Worm (Caenorhabditis elegans) whole organism, L2 larva: ENCODE data around the gene stc-1.

Experiments
- C34F6.9 ChIP-seq: fragments of 150-350 bp; optimal IDR thresholded peaks from 2 replicates; lab custom pipeline; 2014; ENCODE audit warnings: missing biosample characterization, missing genetic modification characterization
- F13H6.1 ChIP-seq: sonication (generic microtip); optimal IDR thresholded peaks from 2 replicates; lab custom pipeline; 2016; ENCODE audit warnings: missing genetic modification characterization, missing compliant biosample characterization
- alr-1 ChIP-seq: fragments of 150-350 bp; optimal IDR thresholded peaks from 2 replicates; lab custom pipeline; 2014; ENCODE audit warnings: missing biosample characterization, missing genetic modification characterization
- aly-2 ChIP-seq: fragments of 150-350 bp; optimal IDR thresholded peaks from 2 replicates; lab custom pipeline; 2014; ENCODE audit warnings: missing biosample characterization, missing genetic modification characterization
- blmp-1 ChIP-seq: sonication (generic microtip); optimal IDR thresholded peaks from 2 replicates; lab custom pipeline; 2017; ENCODE audit warnings: missing genetic modification characterization, mild to moderate bottlenecking, missing compliant biosample characterization, antibody characterized with exemption, moderate library complexity; ENCODE audit not compliant: insufficient read depth
- ceh-16 ChIP-seq: fragments of 150-350 bp; optimal IDR thresholded peaks from 2 replicates; lab custom pipeline; 2014; ENCODE audit warnings: missing biosample characterization, missing genetic modification characterization
- crh-2 ChIP-seq: sonication (generic microtip); optimal IDR thresholded peaks from 2 replicates; lab custom pipeline; 2017; ENCODE audit warnings: missing biosample characterization, missing genetic modification characterization
- dmd-4 ChIP-seq: sonication (generic microtip); optimal IDR thresholded peaks from 2 replicates; lab custom pipeline; 2017; ENCODE audit warnings: missing biosample characterization, missing genetic modification characterization
- egl-27 ChIP-seq: sonication (generic microtip); optimal IDR thresholded peaks from 3 replicates; lab custom pipeline; 2017; ENCODE audit warnings: missing biosample characterization, missing genetic modification reagents, missing genetic modification characterization
- elt-1 ChIP-seq: fragments of 150-350 bp; optimal IDR thresholded peaks from 2 replicates; lab custom pipeline; 2014; ENCODE audit warnings: missing biosample characterization, missing genetic modification characterization
- elt-3 ChIP-seq: sonication (generic microtip); optimal IDR thresholded peaks from 2 replicates; lab custom pipeline; 2017; ENCODE audit warnings: missing biosample characterization, missing genetic modification characterization
- fos-1 ChIP-seq: fragments of 150-350 bp; optimal IDR thresholded peaks from 2 replicates; lab custom pipeline; 2014; ENCODE audit warnings: missing biosample characterization, missing genetic modification characterization
- gmeb-1 ChIP-seq: fragments of 150-350 bp; optimal IDR thresholded peaks from 2 replicates; lab custom pipeline; 2014; ENCODE audit warnings: missing biosample characterization, missing genetic modification characterization
- lin-13 ChIP-seq: fragments of 150-350 bp; optimal IDR thresholded peaks from 2 replicates; lab custom pipeline; 2014; ENCODE audit warnings: missing biosample characterization, missing genetic modification reagents, missing genetic modification characterization
- lin-39 ChIP-seq: fragments of 150-350 bp; optimal IDR thresholded peaks from 2 replicates; lab custom pipeline; 2014; ENCODE audit warnings: missing biosample characterization, missing genetic modification reagents, missing genetic modification characterization
- lsy-2 ChIP-seq, 2 experiments: fragments of 150-350 bp in 1 of 2; sonication (generic microtip) in 1 of 2; optimal IDR thresholded peaks; 2 replicates each; lab custom pipeline; 2014 to 2017; ENCODE audit warnings: missing biosample characterization in 2 of 2, missing genetic modification characterization in 2 of 2
- mbf-1 ChIP-seq: sonication (generic microtip); optimal IDR thresholded peaks from 2 replicates; lab custom pipeline; 2017; ENCODE audit warnings: missing biosample characterization, missing genetic modification characterization
- nhr-129 ChIP-seq: fragments of 150-350 bp; optimal IDR thresholded peaks from 2 replicates; lab custom pipeline; 2014; ENCODE audit warnings: missing biosample characterization, missing genetic modification characterization
- nhr-21 ChIP-seq: fragments of 150-350 bp; optimal IDR thresholded peaks from 2 replicates; lab custom pipeline; 2014; ENCODE audit warnings: missing biosample characterization, missing genetic modification characterization
- nhr-23 ChIP-seq: fragments of 150-350 bp; optimal IDR thresholded peaks from 2 replicates; lab custom pipeline; 2014; ENCODE audit warnings: missing biosample characterization, missing genetic modification reagents, missing genetic modification characterization
- nhr-237 ChIP-seq: fragments of 150-350 bp; optimal IDR thresholded peaks from 2 replicates; lab custom pipeline; 2014; ENCODE audit warnings: missing biosample characterization, missing genetic modification characterization
- nhr-6 ChIP-seq: fragments of 150-350 bp; optimal IDR thresholded peaks from 2 replicates; lab custom pipeline; 2014; ENCODE audit warnings: missing biosample characterization, missing genetic modification characterization
- sem-4 ChIP-seq: fragments of 150-350 bp; optimal IDR thresholded peaks from 2 replicates; lab custom pipeline; 2014; ENCODE audit warnings: missing biosample characterization, missing genetic modification reagents, missing genetic modification characterization
- skn-1 ChIP-seq: sonication (generic microtip); optimal IDR thresholded peaks from 2 replicates; lab custom pipeline; 2017; ENCODE audit warnings: missing biosample characterization, missing genetic modification characterization
- sma-3 ChIP-seq: sonication (generic microtip); optimal IDR thresholded peaks from 2 replicates; lab custom pipeline; 2016; ENCODE audit warnings: missing genetic modification reagents, missing genetic modification characterization, missing compliant biosample characterization
- sma-9 ChIP-seq, 2 experiments: fragments of 150-350 bp in 1 of 2; sonication (generic microtip) in 1 of 2; optimal IDR thresholded peaks; 2 replicates each; lab custom pipeline; 2014 to 2016; ENCODE audit warnings: missing genetic modification characterization in 2 of 2, mild to moderate bottlenecking in 1 of 2, missing biosample characterization in 1 of 2, missing compliant biosample characterization in 1 of 2, missing genetic modification reagents in 1 of 2, moderate library complexity in 1 of 2
- snpc-4 ChIP-seq: fragments of 150-350 bp; optimal IDR thresholded peaks from 2 replicates; lab custom pipeline; 2014; ENCODE audit warnings: missing biosample characterization, missing genetic modification characterization
- unc-39 ChIP-seq: fragments of 150-350 bp; optimal IDR thresholded peaks from 2 replicates; lab custom pipeline; 2014; ENCODE audit warnings: missing biosample characterization, missing genetic modification characterization
- unc-55 ChIP-seq: fragments of 150-350 bp; sonication (generic microtip); optimal IDR thresholded peaks from 3 replicates; lab custom pipeline; 2014; ENCODE audit warnings: missing biosample characterization, missing genetic modification reagents, missing genetic modification characterization

The stc-1 gene

DNA sequence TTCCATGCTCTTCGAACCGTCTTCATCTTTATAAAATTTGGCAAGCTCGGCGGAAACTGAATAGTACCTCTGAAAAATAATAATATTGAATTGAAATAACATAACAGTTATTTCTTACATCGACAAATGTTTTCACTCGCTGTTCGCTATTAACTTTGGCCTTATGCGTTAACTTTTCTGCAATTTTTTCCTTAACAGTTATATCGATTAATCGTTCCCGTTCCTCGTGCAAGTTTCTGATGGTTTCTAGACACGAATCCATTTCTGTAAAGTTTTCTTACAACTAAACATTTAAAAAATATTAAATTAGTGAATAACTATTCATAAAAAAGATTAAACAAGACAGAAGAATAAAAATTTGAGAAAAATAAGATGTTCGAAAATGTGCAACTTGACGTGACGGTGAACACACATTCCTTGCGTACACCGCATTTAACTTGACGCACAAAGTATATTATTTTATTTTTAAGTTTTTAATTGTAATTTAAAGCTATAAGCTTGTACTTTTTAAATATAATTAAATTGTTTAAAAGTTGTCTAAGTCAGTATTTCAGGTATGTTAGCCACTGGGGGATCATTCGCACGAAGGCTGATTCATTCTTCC, 40.7 kb downstream of the stc-1 start, which contains the start of the genes prp-9 and mrps-18B:
Gene prp-9 (minus strand): TSS at position 264 of the 604 bp plus-strand sequence.
Gene mrps-18B (plus strand): TSS at position 549 of the 604 bp plus-strand sequence.
- TF ChIP-seq F13H6.1 (tag; lab: Kevin White, UChicago): peak; percentile 34
- TF ChIP-seq mbf-1: no peak
- peak; percentile 57 for TF ChIP-seq unc-55 (GFP tag; lab: Kevin White, UChicago)
- TF ChIP-seq crh-2 (tag; lab: Kevin White, UChicago): peak; percentile 15
- TF ChIP-seq sma-9 (GFP tag; optimal IDR thresholded peaks at IDR 0.05; lab: Kevin White, UChicago): peak; percentile 16
- no peak for TF ChIP-seq sma-9 (tag; optimal IDR thresholded peaks at IDR 0.05; lab: Kevin White, UChicago)
- TF ChIP-seq lin-13 (GFP tag; lab: Kevin White, UChicago): no peak
- peak; percentile 28 for TF ChIP-seq gmeb-1 (tag; lab: Kevin White, UChicago)
- TF ChIP-seq sem-4 (tag; lab: Kevin White, UChicago): peak; percentile 11
- no peak for TF ChIP-seq snpc-4 (tag; lab: Kevin White, UChicago)
- TF ChIP-seq sma-3 (GFP tag; lab: Kevin White, UChicago): peak; percentile 13
- TF ChIP-seq lsy-2 (tag; optimal IDR thresholded peaks at IDR 0.05; lab: Kevin White, UChicago): peak in 1 of 2 experiments; percentile 74
- no peak for TF ChIP-seq nhr-237 (tag; lab: Kevin White, UChicago)
- no peak for TF ChIP-seq nhr-23 (tag; lab: Kevin White, UChicago)
- TF ChIP-seq elt-1: no peak
- no peak for TF ChIP-seq egl-27 (tag; lab: Kevin White, UChicago)
- no peak for TF ChIP-seq alr-1 (tag; lab: Kevin White, UChicago)

DNA sequence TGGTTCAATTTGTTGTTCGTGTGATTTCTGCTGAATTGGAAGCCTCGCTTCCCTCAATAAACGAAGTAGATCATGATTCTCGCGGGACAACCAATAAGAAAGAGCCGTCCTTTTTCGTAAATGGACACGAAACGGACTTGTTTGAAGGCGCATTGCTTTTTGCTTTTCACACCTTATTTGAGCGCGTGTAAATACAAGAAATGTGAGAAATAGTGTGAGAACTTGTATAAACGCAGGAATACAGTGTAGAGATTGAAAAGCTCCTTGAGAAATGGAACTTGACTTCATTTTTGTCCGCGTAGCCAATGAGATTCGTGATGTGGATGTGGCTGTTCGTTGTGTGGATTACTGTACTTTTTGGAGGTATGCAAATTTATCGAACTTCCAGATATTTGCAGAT, 45.3 kb downstream of the stc-1 start, which contains the start of gene cht-2:
Gene cht-2 (plus strand): TSS at position 301 of the 400 bp plus-strand sequence.
- TF ChIP-seq gmeb-1 (tag; lab: Kevin White, UChicago) (no peak), sma-9 (GFP tag; optimal IDR thresholded peaks at IDR 0.05; lab: Kevin White, UChicago) (no peak), sma-9 (tag; optimal IDR thresholded peaks at IDR 0.05; lab: Kevin White, UChicago) (no peak), unc-55 (GFP tag; lab: Kevin White, UChicago) (no peak), crh-2 (tag; lab: Kevin White, UChicago) (no peak), nhr-129 (tag; lab: Kevin White, UChicago) (no peak), aly-2 (tag; lab: Kevin White, UChicago) (no peak), fos-1 (tag; lab: Kevin White, UChicago) (no peak), unc-39 (tag; lab: Kevin White, UChicago) (no peak), sma-3 (GFP tag; lab: Kevin White, UChicago) (no peak), blmp-1 (tag; lab: Kevin White, UChicago) (no peak)

DNA sequence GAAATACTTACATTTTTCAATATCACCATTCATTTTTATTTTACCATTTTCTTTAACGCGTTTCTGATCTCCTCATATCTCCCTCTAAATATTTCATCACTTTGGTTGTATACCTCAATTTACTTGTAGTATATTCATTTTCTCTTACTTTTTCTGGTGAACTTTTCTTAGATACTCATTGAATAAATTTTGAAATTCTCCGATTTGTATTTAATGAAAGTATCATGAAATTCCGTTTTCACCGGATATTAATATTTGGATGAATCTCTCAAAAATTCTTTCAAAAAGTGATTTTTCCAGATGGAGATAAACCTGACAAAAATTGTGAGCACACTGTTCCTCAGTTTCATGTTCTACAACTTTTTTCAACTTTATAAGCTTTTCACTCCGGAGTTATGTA, 47.7 kb downstream of the stc-1 start, which contains the start of gene T13H5.8:
Gene T13H5.8 (plus strand): TSS at position 301 of the 400 bp plus-strand sequence.
- no peak for TF ChIP-seq egl-27 (tag; lab: Kevin White, UChicago)

DNA sequence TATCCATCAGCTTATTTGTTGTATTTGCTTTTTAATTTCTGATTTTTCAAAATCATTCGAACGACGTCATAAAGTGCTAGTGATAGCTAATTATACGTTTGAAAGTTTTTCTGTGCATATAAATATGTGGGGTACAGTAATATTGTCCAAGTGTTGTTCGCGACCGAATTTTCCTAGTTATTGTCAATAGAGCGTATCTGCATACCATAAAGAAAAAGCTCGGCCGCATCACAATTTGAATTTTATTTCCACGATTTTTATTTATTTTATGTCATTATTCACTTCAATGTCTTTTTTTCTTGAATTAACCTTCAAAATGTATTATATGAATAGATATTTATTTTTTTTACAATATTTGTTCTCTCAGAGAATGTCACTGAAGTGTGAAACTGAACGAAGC, 49.2 kb downstream of the stc-1 start, which contains the start of gene rnh-2:
Gene rnh-2 (plus strand): TSS at position 368 of the 400 bp plus-strand sequence.
- TF ChIP-seq fos-1 (tag; lab: Kevin White, UChicago): peak; percentile 49
- peak; percentile 3 for TF ChIP-seq skn-1 (tag; lab: Kevin White, UChicago)
- no peak for TF ChIP-seq lin-39
- peak; percentile 5 for TF ChIP-seq nhr-21 (tag; lab: Kevin White, UChicago)
- TF ChIP-seq unc-55 (GFP tag; lab: Kevin White, UChicago): peak; percentile 86
- peak; percentile 82 for TF ChIP-seq C34F6.9 (tag; lab: Kevin White, UChicago)
- TF ChIP-seq gmeb-1 (tag; lab: Kevin White, UChicago): peak; percentile 64
- peak; percentile 70 for TF ChIP-seq lin-13 (GFP tag; lab: Kevin White, UChicago)
- TF ChIP-seq sma-9 (GFP tag; optimal IDR thresholded peaks at IDR 0.05; lab: Kevin White, UChicago): peak; percentile 55
- TF ChIP-seq sma-9 (tag; optimal IDR thresholded peaks at IDR 0.05; lab: Kevin White, UChicago): no peak
- no peak for TF ChIP-seq ceh-16 (tag; lab: Kevin White, UChicago)
- TF ChIP-seq nhr-6 (tag; lab: Kevin White, UChicago): peak; percentile 7
- TF ChIP-seq nhr-129 (tag; lab: Kevin White, UChicago): peak; percentile 58
- peak; percentile 18 for TF ChIP-seq sem-4 (tag; lab: Kevin White, UChicago)
- TF ChIP-seq aly-2 (tag; lab: Kevin White, UChicago): no peak
- peak; percentile 78 for TF ChIP-seq crh-2 (tag; lab: Kevin White, UChicago)
- no peak for TF ChIP-seq dmd-4 (tag; lab: Kevin White, UChicago)
- TF ChIP-seq F13H6.1 (tag; lab: Kevin White, UChicago): peak; percentile 13
- peak; percentile 15 to 94 for TF ChIP-seq lsy-2 (tag; optimal IDR thresholded peaks at IDR 0.05; lab: Kevin White, UChicago)
- TF ChIP-seq sma-3 (GFP tag; lab: Kevin White, UChicago): peak; percentile 66

- TF ChIP-seq sma-9 (GFP tag; optimal IDR thresholded peaks at IDR 0.05; lab: Kevin White, UChicago): peak; percentile 33
- TF ChIP-seq sma-9 (tag; optimal IDR thresholded peaks at IDR 0.05; lab: Kevin White, UChicago): no peak
- TF ChIP-seq fos-1 (tag; lab: Kevin White, UChicago): peak; percentile 92
- TF ChIP-seq elt-3 (tag; lab: Kevin White, UChicago): no peak
These were observed 50.4 kb downstream of the stc-1 start for ce11 chrII:8515521-8515920.
